Fruit fly (Drosophila melanogaster) whole organism, embryonic: ENCODE data around the gene mRpS18C.

Experiments used
- Asciz ChIP-seq: fragments of 200-800 bp; sonication (Bioruptor generic); optimal IDR thresholded peaks from 2 replicates; lab custom pipeline; 2017; ENCODE audit warnings: missing biosample characterization, mild to moderate bottlenecking, missing genetic modification characterization, missing genetic modification reagents
- Atf3 ChIP-seq: fragments of 200-800 bp; sonication (Bioruptor generic); optimal IDR thresholded peaks from 3 replicates; lab custom pipeline; 2016; ENCODE audit warnings: missing biosample characterization, missing genetic modification characterization
- Bgb ChIP-seq: fragments of 200-800 bp; sonication (Bioruptor generic); IDR thresholded peaks from 2 replicates; pipeline ENCODE4 v1.3.6; 2022; ENCODE audit warnings: missing biosample characterization, missing genetic modification characterization; ENCODE audit not compliant: partially characterized antibody
- CG10543 ChIP-seq: fragments of 200-800 bp; sonication (Bioruptor generic); optimal IDR thresholded peaks from 3 replicates; lab custom pipeline; 2017; ENCODE audit warnings: missing biosample characterization, mild to moderate bottlenecking, missing genetic modification characterization, moderate library complexity
- CG1233 ChIP-seq: fragments of 200-800 bp; sonication (Bioruptor generic); optimal IDR thresholded peaks from 4 replicates; lab custom pipeline; 2018; ENCODE audit warnings: missing biosample characterization, mild to moderate bottlenecking, missing genetic modification characterization
- CG13123 ChIP-seq: fragments of 200-800 bp; sonication (Bioruptor generic); optimal IDR thresholded peaks from 2 replicates; lab custom pipeline; 2016; ENCODE audit warnings: missing biosample characterization, missing genetic modification characterization
- CG13624 ChIP-seq: fragments of 200-800 bp; sonication (Bioruptor generic); optimal IDR thresholded peaks from 2 replicates; lab custom pipeline; 2016; ENCODE audit warnings: missing biosample characterization, missing genetic modification characterization
- CG14014 ChIP-seq: fragments of 200-800 bp; sonication (Bioruptor generic); IDR thresholded peaks from 2 replicates; pipeline ENCODE4 v1.3.6; 2022; ENCODE audit warnings: missing biosample characterization, missing genetic modification characterization
- CG14710 ChIP-seq: fragments of 200-800 bp; sonication (Bioruptor generic); optimal IDR thresholded peaks from 3 replicates; lab custom pipeline; 2019; ENCODE audit warnings: missing biosample characterization, mild to moderate bottlenecking, missing genetic modification characterization, moderate library complexity
- CG15073 ChIP-seq: fragments of 200-800 bp; sonication (Bioruptor generic); optimal IDR thresholded peaks from 2 replicates; lab custom pipeline; 2016; ENCODE audit warnings: missing biosample characterization, missing genetic modification characterization
- CG17186 ChIP-seq: fragments of 200-800 bp; sonication (Bioruptor generic); optimal IDR thresholded peaks from 3 replicates; lab custom pipeline; 2017; ENCODE audit warnings: missing biosample characterization, missing genetic modification reagents, missing genetic modification characterization
- CG2199 ChIP-seq: fragments of 200-800 bp; sonication (Bioruptor generic); IDR thresholded peaks from 3 replicates; pipeline ENCODE4 v1.3.6; 2022; ENCODE audit warnings: missing biosample characterization, missing genetic modification characterization
- CG2678 ChIP-seq: fragments of 200-800 bp; sonication (Bioruptor generic); optimal IDR thresholded peaks from 3 replicates; lab custom pipeline; 2019; ENCODE audit warnings: missing biosample characterization, mild to moderate bottlenecking, missing genetic modification characterization, moderate library complexity
- CG34224 ChIP-seq: fragments of 200-800 bp; sonication (Bioruptor generic); IDR thresholded peaks from 3 replicates; pipeline ENCODE4 v1.3.6; 2022; ENCODE audit warnings: missing biosample characterization, missing genetic modification characterization; ENCODE audit not compliant: partially characterized antibody
- CG34376 ChIP-seq: fragments of 200-800 bp; sonication (Bioruptor generic); optimal IDR thresholded peaks from 2 replicates; lab custom pipeline; 2018; ENCODE audit warnings: missing biosample characterization, mild to moderate bottlenecking, missing genetic modification characterization
- CG5245 ChIP-seq: fragments of 200-800 bp; sonication (Bioruptor generic); optimal IDR thresholded peaks from 3 replicates; lab custom pipeline; 2016; ENCODE audit warnings: missing biosample characterization, missing genetic modification characterization
- CG6272 ChIP-seq: fragments of 200-800 bp; sonication (Bioruptor generic); IDR thresholded peaks from 2 replicates; pipeline ENCODE4 v1.3.6; 2022; ENCODE audit warnings: missing biosample characterization, missing genetic modification characterization
- CG7556 ChIP-seq: fragments of 200-800 bp; sonication (Bioruptor generic); optimal IDR thresholded peaks from 2 replicates; lab custom pipeline; 2017; ENCODE audit warnings: missing biosample characterization, mild to moderate bottlenecking, missing genetic modification characterization
- CG7987 ChIP-seq: fragments of 200-800 bp; sonication (Bioruptor generic); optimal IDR thresholded peaks from 2 replicates; lab custom pipeline; 2018; ENCODE audit warnings: missing biosample characterization, mild to moderate bottlenecking, missing genetic modification characterization, moderate library complexity
- CG9215 ChIP-seq: fragments of 200-800 bp; sonication (Bioruptor generic); IDR thresholded peaks from 2 replicates; pipeline ENCODE4 v1.3.6; 2022; ENCODE audit warnings: missing biosample characterization, missing genetic modification characterization
- CHES-1-like ChIP-seq: fragments of 200-800 bp; sonication (Bioruptor generic); optimal IDR thresholded peaks from 2 replicates; lab custom pipeline; 2016; ENCODE audit warnings: missing biosample characterization, missing genetic modification characterization
- CkIIα-i1 ChIP-seq: fragments of 200-800 bp; sonication (Bioruptor generic); IDR thresholded peaks from 2 replicates; pipeline ENCODE4 v1.3.6; 2022; ENCODE audit warnings: missing biosample characterization, missing genetic modification characterization
- Dip2 ChIP-seq: fragments of 200-800 bp; sonication (Bioruptor generic); IDR thresholded peaks from 2 replicates; pipeline ENCODE4 v1.3.6; 2022; ENCODE audit warnings: missing biosample characterization, missing genetic modification characterization
- Ets97D ChIP-seq: fragments of 200-800 bp; sonication (Bioruptor generic); optimal IDR thresholded peaks from 3 replicates; lab custom pipeline; 2016; ENCODE audit warnings: missing biosample characterization, missing genetic modification characterization
- HLHmδ ChIP-seq: fragments of 200-800 bp; sonication (Bioruptor generic); optimal IDR thresholded peaks from 2 replicates; lab custom pipeline; 2018; ENCODE audit warnings: missing biosample characterization, mild to moderate bottlenecking, missing genetic modification characterization, moderate library complexity
- Hr3 ChIP-seq: fragments of 200-800 bp; sonication (Bioruptor generic); optimal IDR thresholded peaks from 3 replicates; lab custom pipeline; 2016; ENCODE audit warnings: missing biosample characterization, missing genetic modification characterization
- Scr ChIP-seq: fragments of 200-800 bp; sonication (Bioruptor generic); IDR thresholded peaks from 2 replicates; pipeline ENCODE4 v1.3.6; 2022; ENCODE audit warnings: missing biosample characterization, missing genetic modification characterization; ENCODE audit not compliant: partially characterized antibody
- YL-1 ChIP-seq: fragments of 200-800 bp; sonication (Bioruptor generic); optimal IDR thresholded peaks from 3 replicates; lab custom pipeline; 2017; ENCODE audit warnings: missing biosample characterization, mild to moderate bottlenecking, missing genetic modification characterization
- cad ChIP-seq: fragments of >200 bp; optimal IDR thresholded peaks from 2 replicates; lab custom pipeline; 2017; ENCODE audit warnings: missing biosample characterization, missing genetic modification characterization
- cg ChIP-seq: fragments of 200-800 bp; sonication (Bioruptor generic); optimal IDR thresholded peaks from 3 replicates; lab custom pipeline; 2019; ENCODE audit warnings: missing biosample characterization, mild to moderate bottlenecking, missing genetic modification characterization, moderate library complexity
- crol ChIP-seq: fragments of 200-800 bp; sonication (Bioruptor generic); IDR thresholded peaks from 2 replicates; pipeline ENCODE4 v1.3.6; 2022; ENCODE audit warnings: missing biosample characterization, missing genetic modification characterization
- cwo ChIP-seq: fragments of 200-800 bp; sonication (Bioruptor generic); optimal IDR thresholded peaks from 3 replicates; lab custom pipeline; 2017; ENCODE audit warnings: missing biosample characterization, missing genetic modification characterization, mild to moderate bottlenecking, moderate library complexity, missing genetic modification reagents
- dpn ChIP-seq, 2 experiments: fragments of 200-800 bp; sonication (Bioruptor generic); optimal IDR thresholded peaks; 3 replicates each; lab custom pipeline; 2016; ENCODE audit warnings: missing biosample characterization in 2 of 2, missing genetic modification characterization in 2 of 2
- fd102C ChIP-seq: fragments of 200-800 bp; sonication (Bioruptor generic); optimal IDR thresholded peaks from 2 replicates; lab custom pipeline; 2018; ENCODE audit warnings: missing biosample characterization, mild to moderate bottlenecking, missing genetic modification characterization, moderate library complexity
- fd3F ChIP-seq: fragments of 200-800 bp; sonication (Bioruptor generic); optimal IDR thresholded peaks from 2 replicates; lab custom pipeline; 2018; ENCODE audit warnings: missing biosample characterization, mild to moderate bottlenecking, missing genetic modification characterization, moderate library complexity
- fd96Cb ChIP-seq: fragments of 200-800 bp; sonication (Bioruptor generic); optimal IDR thresholded peaks from 2 replicates; lab custom pipeline; 2018; ENCODE audit warnings: missing biosample characterization, mild to moderate bottlenecking, missing genetic modification characterization, moderate library complexity
- ftz-f1 ChIP-seq: fragments of 200-800 bp; sonication (Bioruptor generic); optimal IDR thresholded peaks from 2 replicates; lab custom pipeline; 2016; ENCODE audit warnings: missing biosample characterization, missing genetic modification characterization
- fu2 ChIP-seq: fragments of 200-800 bp; sonication (Bioruptor generic); optimal IDR thresholded peaks from 2 replicates; lab custom pipeline; 2016; ENCODE audit warnings: missing biosample characterization, missing genetic modification characterization
- grau ChIP-seq: fragments of 200-800 bp; optimal IDR thresholded peaks from 3 replicates; lab custom pipeline; 2019; ENCODE audit warnings: missing biosample characterization, mild to moderate bottlenecking, missing genetic modification characterization, moderate library complexity
- gsb ChIP-seq: fragments of 200-800 bp; sonication (Bioruptor generic); IDR thresholded peaks from 2 replicates; pipeline ENCODE4 v1.3.6; 2022; ENCODE audit warnings: missing biosample characterization, missing genetic modification characterization
- lbe ChIP-seq: fragments of 200-800 bp; sonication (Bioruptor generic); optimal IDR thresholded peaks from 2 replicates; lab custom pipeline; 2016; ENCODE audit warnings: missing biosample characterization, mild to moderate bottlenecking, missing genetic modification characterization
- nerfin-2 ChIP-seq: fragments of 200-800 bp; sonication (Bioruptor generic); IDR thresholded peaks from 2 replicates; pipeline ENCODE4 v1.3.6; 2022; ENCODE audit warnings: missing biosample characterization, missing genetic modification characterization; ENCODE audit not compliant: partially characterized antibody
- sc ChIP-seq, 3 experiments: fragments of >200 bp in 2 of 3; fragments of 200-800 bp in 1 of 3; sonication (Bioruptor generic) in 1 of 3; optimal IDR thresholded peaks; 2 replicates in 2 of 3; 3 replicates in 1 of 3; lab custom pipeline; 2017; ENCODE audit warnings: mild to moderate bottlenecking in 1 of 3, missing biosample characterization in 1 of 3, missing genetic modification characterization in 1 of 3, missing genetic modification reagents in 1 of 3
- seq ChIP-seq: fragments of 200-800 bp; sonication (Bioruptor generic); IDR thresholded peaks from 2 replicates; pipeline ENCODE4 v1.3.6; 2022; ENCODE audit warnings: missing biosample characterization, missing genetic modification characterization
- sima ChIP-seq: fragments of 200-800 bp; sonication (Bioruptor generic); optimal IDR thresholded peaks from 2 replicates; lab custom pipeline; 2016; ENCODE audit warnings: missing biosample characterization, missing genetic modification characterization
- sisA ChIP-seq: fragments of 200-800 bp; sonication (Bioruptor generic); IDR thresholded peaks from 2 replicates; pipeline ENCODE4 v1.3.6; 2022; ENCODE audit warnings: missing biosample characterization, missing genetic modification characterization
- ssp ChIP-seq: fragments of 200-800 bp; sonication (Bioruptor generic); IDR thresholded peaks from 2 replicates; pipeline ENCODE4 v1.3.6; 2022; ENCODE audit warnings: missing biosample characterization, missing genetic modification characterization
- tgo ChIP-seq: fragments of 200-800 bp; sonication (Bioruptor generic); IDR thresholded peaks from 3 replicates; pipeline ENCODE4 v1.3.6; 2022; ENCODE audit warnings: missing biosample characterization, missing genetic modification characterization
- tna ChIP-seq: fragments of 200-800 bp; sonication (Bioruptor generic); IDR thresholded peaks from 2 replicates; pipeline ENCODE4 v1.3.6; 2022; ENCODE audit warnings: missing biosample characterization, missing genetic modification characterization; ENCODE audit not compliant: partially characterized antibody
- wek ChIP-seq: fragments of 200-800 bp; sonication (Bioruptor generic); optimal IDR thresholded peaks from 3 replicates; lab custom pipeline; 2018; ENCODE audit warnings: missing biosample characterization, mild to moderate bottlenecking, missing genetic modification characterization, moderate library complexity

The mRpS18C gene

dm6 chr3R:30461608-30462243 lies 38.0 kb downstream of the mRpS18C start (continued):
- TF ChIP-seq CG34376 (GFP tag; lab: Kevin White, UChicago) (no peak), ssp (GFP tag; lab: Robert Waterston, UW) (no peak), fu2 (no peak), nerfin-2 (no peak), CG5245 (GFP tag; lab: Kevin White, UChicago) (no peak), Hr3 (GFP tag; lab: Kevin White, UChicago) (no peak), CG13624 (GFP tag; lab: Kevin White, UChicago) (no peak), CG2678 (tag; lab: Kevin White, UChicago) (peak; percentile 51), CG2199 (GFP tag; lab: Robert Waterston, UW) (0 out of 3 replicates have a peak, but pooled peaks have one; percentile 45), gsb (GFP tag; lab: Robert Waterston, UW) (no peak), CG10543 (GFP tag; lab: Kevin White, UChicago) (no peak), CG34224 (GFP tag; lab: Robert Waterston, UW) (no peak), grau (tag; lab: Kevin White, UChicago) (peak; percentile 38), Bgb (no peak), HLHmδ (GFP tag; lab: Kevin White, UChicago) (no peak), sc (optimal IDR thresholded peaks at IDR 0.05; lab: Kevin White, UChicago) (no peak), sc (GFP tag; optimal IDR thresholded peaks at IDR 0.05; lab: Kevin White, UChicago) (no peak), Scr (GFP tag; lab: Robert Waterston, UW) (no peak), Ets97D (GFP tag; lab: Kevin White, UChicago) (no peak), lbe (GFP tag; lab: Kevin White, UChicago) (no peak), sima (GFP tag; lab: Kevin White, UChicago) (no peak), tna (GFP tag; lab: Robert Waterston, UW) (no peak), cg (no peak), fd96Cb (tag; lab: Kevin White, UChicago) (no peak), fd102C (GFP tag; lab: Kevin White, UChicago) (no peak), CG9215 (GFP tag; lab: Robert Waterston, UW) (no peak), CG7556 (GFP tag; lab: Kevin White, UChicago) (peak; percentile 2), Dip2 (GFP tag; lab: Robert Waterston, UW) (no peak), ftz-f1 (no peak), CHES-1-like (GFP tag; lab: Kevin White, UChicago) (no peak), Atf3 (GFP tag; lab: Kevin White, UChicago) (no peak), CkIIα-i1 (GFP tag; lab: Robert Waterston, UW) (no peak), YL-1 (no peak), tgo (GFP tag; lab: Robert Waterston, UW) (peak; percentile 24; the same call in 1 of the 3 replicates), sisA (GFP tag; lab: Robert Waterston, UW) (no peak), fd3F (GFP tag; lab: Kevin White, UChicago) (no peak), CG7987 (no peak), wek (no peak), Asciz (GFP tag; lab: Kevin White, UChicago) (no peak), CG14710 (tag; lab: Kevin White, UChicago) (no peak), CG6272 (GFP tag; lab: Robert Waterston, UW) (no peak), dpn (GFP tag; optimal IDR thresholded peaks at IDR 0.05; lab: Kevin White, UChicago) (no peak), CG14014 (GFP tag; lab: Robert Waterston, UW) (no peak), crol (GFP tag; lab: Robert Waterston, UW) (no peak), CG15073 (no peak), cad (GFP tag; lab: Kevin White, UChicago) (no peak), CG1233 (GFP tag; lab: Kevin White, UChicago) (no peak), CG13123 (GFP tag; lab: Kevin White, UChicago) (no peak), seq (GFP tag; lab: Robert Waterston, UW) (no peak), cwo (GFP tag; lab: Kevin White, UChicago) (no peak), CG17186 (GFP tag; lab: Kevin White, UChicago) (no peak)
